Worm (Caenorhabditis elegans): Measurements from ENCODE around the gene ttr-20.
A peak's percentile ranks its signal among the peaks of the same experiment; 100 is the strongest.

Gene ttr-20

ce11 chrIV:4269308-4269707 lies 22.7 kb downstream of the ttr-20 start, which contains the start of gene F36A4.3:
Gene F36A4.3 (plus strand): TSS chrIV:4269608.
- TF ChIP-seq nhr-12 (tag; optimal IDR thresholded peaks at IDR 0.05) (no peak), sma-9 (GFP tag; optimal IDR thresholded peaks at IDR 0.05) (no peak), sma-9 (tag; optimal IDR thresholded peaks at IDR 0.05) (no peak), gmeb-1 (tag; optimal IDR thresholded peaks at IDR 0.05) (no peak), lin-11 (tag; optimal IDR thresholded peaks at IDR 0.05) (no peak), sem-4 (tag; optimal IDR thresholded peaks at IDR 0.05) (no peak), zag-1 (tag; optimal IDR thresholded peaks at IDR 0.05) (no peak), mab-5 (tag; optimal IDR thresholded peaks at IDR 0.05) (no peak), sma-3 (GFP tag; optimal IDR thresholded peaks at IDR 0.05) (no peak), lsy-2 (tag; optimal IDR thresholded peaks at IDR 0.05) (no peak), ztf-4 (tag; optimal IDR thresholded peaks at IDR 0.05) (no peak), R02D3.7 (tag; optimal IDR thresholded peaks at IDR 0.05) (no peak), ztf-1 (GFP tag; conservative IDR thresholded peaks at IDR 0.05) (no peak), nhr-77 (tag; optimal IDR thresholded peaks at IDR 0.05) (no peak)

- TF ChIP-seq nhr-77 (tag; optimal IDR thresholded peaks at IDR 0.05): no peak
- TF ChIP-seq nhr-23 (tag; optimal IDR thresholded peaks at IDR 0.05): no peak
- TF ChIP-seq unc-55 (GFP tag; optimal IDR thresholded peaks at IDR 0.05): no peak
- TF ChIP-seq lin-11 (tag; optimal IDR thresholded peaks at IDR 0.05): no peak
- no peak for TF ChIP-seq nhr-129 (tag; optimal IDR thresholded peaks at IDR 0.05)
- no peak for TF ChIP-seq ceh-16 (tag; optimal IDR thresholded peaks at IDR 0.05)
- TF ChIP-seq ZK546.5 (tag; optimal IDR thresholded peaks at IDR 0.05): no peak
- no peak for TF ChIP-seq nhr-25 (tag; optimal IDR thresholded peaks at IDR 0.05)
- no peak for TF ChIP-seq sma-9 (GFP tag; optimal IDR thresholded peaks at IDR 0.05)
- TF ChIP-seq sma-9 (tag; optimal IDR thresholded peaks at IDR 0.05): no peak
- TF ChIP-seq lin-13 (GFP tag; optimal IDR thresholded peaks at IDR 0.05): no peak
- no peak for TF ChIP-seq snpc-4 (tag; optimal IDR thresholded peaks at IDR 0.05)
- no peak for TF ChIP-seq nhr-10 (tag; optimal IDR thresholded peaks at IDR 0.05)
- no peak for TF ChIP-seq peb-1 (tag; optimal IDR thresholded peaks at IDR 0.05)
- no peak for TF ChIP-seq aly-2 (tag; optimal IDR thresholded peaks at IDR 0.05)
- TF ChIP-seq blmp-1 (tag; optimal IDR thresholded peaks at IDR 0.05; ENCODE audit: insufficient read depth): no peak
- TF ChIP-seq ztf-1 (GFP tag; conservative IDR thresholded peaks at IDR 0.05): no peak
- no peak for TF ChIP-seq egl-27 (tag; optimal IDR thresholded peaks at IDR 0.05)
- no peak for TF ChIP-seq Y55F3AM.14 (GFP tag; optimal IDR thresholded peaks at IDR 0.05)
- TF ChIP-seq mbf-1 (tag; optimal IDR thresholded peaks at IDR 0.05): no peak
These were observed 24.3 kb downstream of the ttr-20 start, which contains the start of gene F36A4.2 for ce11 chrIV:4270925-4271324. Gene F36A4.2 (plus strand): TSS chrIV:4271225.

ce11 chrIV:4272167-4272566 lies 25.6 kb downstream of the ttr-20 start, which contains the start of gene F36A4.1:
Gene F36A4.1 (plus strand): TSS chrIV:4272467.
- TF ChIP-seq unc-55 (GFP tag; optimal IDR thresholded peaks at IDR 0.05) (no peak), zag-1 (tag; optimal IDR thresholded peaks at IDR 0.05) (no peak), elt-3 (tag; optimal IDR thresholded peaks at IDR 0.05) (no peak), mab-5 (tag; optimal IDR thresholded peaks at IDR 0.05) (no peak), nhr-12 (tag; optimal IDR thresholded peaks at IDR 0.05) (no peak), Y55F3AM.14 (GFP tag; optimal IDR thresholded peaks at IDR 0.05) (no peak), gmeb-1 (tag; optimal IDR thresholded peaks at IDR 0.05) (no peak), skn-1 (tag; optimal IDR thresholded peaks at IDR 0.05) (no peak), egl-27 (tag; optimal IDR thresholded peaks at IDR 0.05) (no peak), unc-39 (tag; optimal IDR thresholded peaks at IDR 0.05) (no peak), F13H6.1 (tag; optimal IDR thresholded peaks at IDR 0.05) (no peak), fos-1 (tag; optimal IDR thresholded peaks at IDR 0.05) (no peak), dmd-4 (tag; optimal IDR thresholded peaks at IDR 0.05) (no peak)

- TF ChIP-seq nhr-129 (tag; optimal IDR thresholded peaks at IDR 0.05) (no peak), sma-3 (GFP tag; optimal IDR thresholded peaks at IDR 0.05) (peak; percentile 15), sma-9 (GFP tag; optimal IDR thresholded peaks at IDR 0.05) (peak; percentile 5), sma-9 (tag; optimal IDR thresholded peaks at IDR 0.05) (no peak), C34F6.9 (tag; optimal IDR thresholded peaks at IDR 0.05) (peak; percentile 14), nhr-11 (tag; optimal IDR thresholded peaks at IDR 0.05) (no peak), dmd-4 (tag; optimal IDR thresholded peaks at IDR 0.05) (no peak), ztf-4 (tag; optimal IDR thresholded peaks at IDR 0.05) (no peak), F13H6.1 (tag; optimal IDR thresholded peaks at IDR 0.05) (peak; percentile 37), gmeb-1 (tag; optimal IDR thresholded peaks at IDR 0.05) (peak; percentile 40)
These were observed 31.1 kb downstream of the ttr-20 start, which contains the start of gene nhr-78 for ce11 chrIV:4277694-4278093. Gene nhr-78 (minus strand): TSS chrIV:4277875.

All from whole organism, L2 larva.